Worm (Caenorhabditis elegans) whole organism, L1 larva: ENCODE results near the gene F42G2.2.

ENCODE experiments used
- aha-1 ChIP-seq: fragments of 150-350 bp; optimal IDR thresholded peaks from 2 replicates; lab custom pipeline; 2014; ENCODE audit warnings: missing biosample characterization, missing genetic modification characterization
- aly-2 ChIP-seq: fragments of 150-350 bp; optimal IDR thresholded peaks from 2 replicates; lab custom pipeline; 2014; ENCODE audit warnings: missing biosample characterization, missing genetic modification characterization
- ceh-82 ChIP-seq, 3 experiments: fragments of 150-350 bp in 1 of 3; sonication (generic microtip) in 2 of 3; optimal IDR thresholded peaks; 2 replicates each; lab custom pipeline; 2014 to 2017; ENCODE audit warnings: missing biosample characterization in 3 of 3, missing genetic modification characterization in 3 of 3
- ceh-88 ChIP-seq: fragments of 200-800 bp; sonication (Bioruptor generic); IDR thresholded peaks from 2 replicates; pipeline ENCODE4 v1.3.6; 2022; ENCODE audit warnings: missing genetic modification characterization, missing compliant biosample characterization
- ces-1 ChIP-seq: fragments of 150-350 bp; optimal IDR thresholded peaks from 2 replicates; lab custom pipeline; 2014; ENCODE audit warnings: missing biosample characterization, missing genetic modification reagents, missing genetic modification characterization
- elt-3 ChIP-seq, 6 experiments: fragments of 150-350 bp in 1 of 6; sonication (generic microtip); optimal IDR thresholded peaks; 2 replicates each; lab custom pipeline; 2017 to 2018; ENCODE audit warnings: missing biosample characterization in 6 of 6, missing genetic modification characterization in 6 of 6, inconsistent platforms in 1 of 6
- lir-3 ChIP-seq: sonication (generic microtip); optimal IDR thresholded peaks from 2 replicates; lab custom pipeline; 2016; ENCODE audit warnings: mild to moderate bottlenecking, missing genetic modification characterization, moderate library complexity, missing compliant biosample characterization; ENCODE audit not compliant: poor library complexity
- mdl-1 ChIP-seq, 2 experiments: fragments of 150-350 bp; optimal IDR thresholded peaks; 2 replicates each; lab custom pipeline; 2014 to 2017; ENCODE audit warnings: missing biosample characterization in 2 of 2, missing genetic modification characterization in 2 of 2, inconsistent platforms in 1 of 2
- nhr-11 ChIP-seq: fragments of 150-350 bp; optimal IDR thresholded peaks from 2 replicates; lab custom pipeline; 2014; ENCODE audit warnings: missing biosample characterization, missing genetic modification characterization
- nhr-76 ChIP-seq: sonication (generic microtip); optimal IDR thresholded peaks from 2 replicates; lab custom pipeline; 2017; ENCODE audit warnings: missing biosample characterization, missing genetic modification characterization
- sox-4 ChIP-seq: sonication (generic microtip); optimal IDR thresholded peaks from 2 replicates; lab custom pipeline; 2016; ENCODE audit warnings: missing genetic modification characterization, missing compliant biosample characterization
- zag-1 ChIP-seq: fragments of 150-350 bp; optimal IDR thresholded peaks from 2 replicates; lab custom pipeline; 2014; ENCODE audit warnings: missing biosample characterization, missing genetic modification characterization
- ztf-4 ChIP-seq: fragments of 150-350 bp; optimal IDR thresholded peaks from 2 replicates; lab custom pipeline; 2014; ENCODE audit warnings: missing biosample characterization, missing genetic modification characterization

DNA sequence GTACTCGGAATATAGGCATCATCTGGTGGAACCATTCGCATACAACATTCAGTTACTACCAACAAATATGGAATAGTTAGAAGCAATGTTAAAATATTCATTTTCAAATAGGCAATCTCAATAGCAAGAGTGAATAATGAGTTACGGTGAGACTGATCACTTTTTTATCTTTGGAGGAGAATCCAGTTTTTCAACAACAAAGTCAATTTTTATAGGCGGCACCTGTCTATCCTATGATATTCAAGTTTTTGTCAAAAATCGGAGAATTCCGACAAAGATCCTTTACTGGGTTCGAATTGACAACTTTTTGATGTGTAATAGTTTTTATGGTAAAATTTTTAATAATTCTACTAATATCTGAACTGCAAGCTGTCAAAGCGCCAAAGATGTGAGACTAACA, 28.2 kb upstream of the F42G2.2 start, which contains the start of gene F16G10.11:
- TF ChIP-seq lir-3 (tag; lab: Kevin White, UChicago) (no peak), ceh-82 (tag; optimal IDR thresholded peaks at IDR 0.05; lab: Kevin White, UChicago) (no peak), ces-1 (no peak), ztf-4 (tag; lab: Kevin White, UChicago) (no peak), sox-4 (tag; lab: Kevin White, UChicago) (no peak), aha-1 (tag; lab: Kevin White, UChicago) (no peak), zag-1 (tag; lab: Kevin White, UChicago) (no peak), elt-3 (tag; optimal IDR thresholded peaks at IDR 0.05; lab: Kevin White, UChicago) (no peak), aly-2 (tag; lab: Kevin White, UChicago) (no peak), nhr-76 (tag; lab: Kevin White, UChicago) (no peak), ceh-88 (no peak), nhr-11 (tag; lab: Kevin White, UChicago) (no peak), mdl-1 (tag; optimal IDR thresholded peaks at IDR 0.05; lab: Kevin White, UChicago) (no peak)
